Fruit fly (Drosophila melanogaster) whole organism, wandering third instar larva: ENCODE data around the gene INPP5E.

Experiments used
- CG32264 ChIP-seq: fragments of 200-800 bp; sonication (Bioruptor generic); optimal IDR thresholded peaks from 2 replicates; lab custom pipeline; 2016; ENCODE audit warnings: missing biosample characterization, missing genetic modification characterization
- CrebA ChIP-seq: fragments of 200-800 bp; sonication (Bioruptor generic); optimal IDR thresholded peaks from 2 replicates; lab custom pipeline; 2016; ENCODE audit warnings: missing biosample characterization, mild to moderate bottlenecking, missing genetic modification characterization, borderline replicate concordance
- Dfd ChIP-seq: fragments of >200 bp; optimal IDR thresholded peaks from 2 replicates; lab custom pipeline; 2017; ENCODE audit warnings: missing biosample characterization, missing genetic modification characterization
- Hr78 ChIP-seq: fragments of >200 bp; optimal IDR thresholded peaks from 2 replicates; lab custom pipeline; 2017; ENCODE audit warnings: missing biosample characterization, missing genetic modification characterization
- Myc ChIP-seq: fragments of >200 bp; optimal IDR thresholded peaks from 2 replicates; lab custom pipeline; 2017
- Rel ChIP-seq, 2 experiments: fragments of 200-800 bp; sonication (Bioruptor generic) in 1 of 2; optimal IDR thresholded peaks; 2 replicates in 1 of 2; 3 replicates in 1 of 2; lab custom pipeline; 2016 to 2019; ENCODE audit warnings: mild to moderate bottlenecking in 2 of 2, missing biosample characterization in 2 of 2, missing genetic modification characterization in 2 of 2, moderate library complexity in 1 of 2
- dl ChIP-seq, 2 experiments: fragments of 175-275, 200-275 bp in 1 of 2; fragments of 200-275 bp in 1 of 2; sonication (Bioruptor generic); optimal IDR thresholded peaks; lab custom pipeline; 2018; ENCODE audit warnings: mild to moderate bottlenecking in 2 of 2, missing biosample characterization in 2 of 2, missing genetic modification characterization in 2 of 2, moderate library complexity in 2 of 2; ENCODE audit not compliant: partially characterized antibody in 2 of 2, insufficient read depth in 1 of 2
- fru ChIP-seq: fragments of 200-800 bp; sonication (Bioruptor generic); optimal IDR thresholded peaks from 3 replicates; lab custom pipeline; 2016; ENCODE audit warnings: missing biosample characterization, mild to moderate bottlenecking, missing genetic modification characterization
- h ChIP-seq: fragments of 200-800 bp; sonication (Bioruptor generic); optimal IDR thresholded peaks from 3 replicates; lab custom pipeline; 2016; ENCODE audit warnings: missing biosample characterization, mild to moderate bottlenecking, missing genetic modification characterization
- psq ChIP-seq: fragments of 200-800 bp; sonication (Bioruptor generic); optimal IDR thresholded peaks from 3 replicates; lab custom pipeline; 2017; ENCODE audit warnings: missing biosample characterization, mild to moderate bottlenecking, missing genetic modification characterization, moderate library complexity
- rgr ChIP-seq: fragments of 200-800 bp; sonication (Bioruptor generic); optimal IDR thresholded peaks from 3 replicates; lab custom pipeline; 2016; ENCODE audit warnings: missing biosample characterization, mild to moderate bottlenecking, missing genetic modification characterization
- tai ChIP-seq: sonication (Bioruptor generic); optimal IDR thresholded peaks from 2 replicates; lab custom pipeline; 2016; ENCODE audit warnings: missing biosample characterization, missing genetic modification characterization
- woc ChIP-seq: sonication (Bioruptor generic); optimal IDR thresholded peaks from 2 replicates; lab custom pipeline; 2016; ENCODE audit warnings: missing biosample characterization, mild to moderate bottlenecking, missing genetic modification characterization

- no peak for TF ChIP-seq Myc (lab: Kevin White, UChicago)
- TF ChIP-seq woc (GFP tag; lab: Kevin White, UChicago), result no peak
- TF ChIP-seq rgr (GFP tag; lab: Kevin White, UChicago), result no peak
- TF ChIP-seq fru (GFP tag; lab: Kevin White, UChicago), result no peak
- no peak for TF ChIP-seq dl (GFP tag; optimal IDR thresholded peaks at IDR 0.05; lab: Kevin White, UChicago; ENCODE audit: insufficient read depth in 1 of 2, partially characterized antibody in 2 of 2)
- TF ChIP-seq Rel (GFP tag; optimal IDR thresholded peaks at IDR 0.05; lab: Kevin White, UChicago), result no peak
- no peak for TF ChIP-seq Rel (tag; optimal IDR thresholded peaks at IDR 0.05; lab: Kevin White, UChicago)
- no peak for TF ChIP-seq CrebA (GFP tag; lab: Kevin White, UChicago)
- TF ChIP-seq Hr78 (GFP tag; lab: Kevin White, UChicago), result no peak
- no peak for TF ChIP-seq tai (GFP tag; lab: Kevin White, UChicago)
- no peak for TF ChIP-seq CG32264 (GFP tag; lab: Kevin White, UChicago)
- no peak for TF ChIP-seq h (GFP tag; lab: Kevin White, UChicago)
- TF ChIP-seq Dfd (GFP tag; lab: Kevin White, UChicago), result no peak
- no peak for TF ChIP-seq psq (GFP tag; lab: Kevin White, UChicago)
Measured at dm6 chr3L:12277880-12278287, 429 bp downstream of the INPP5E start.
